Fruit fly (Drosophila melanogaster) whole organism, pupa: ENCODE results near the gene CG16952.

Experiments
- CG10348 ChIP-seq: fragments of 200-800 bp; sonication (Bioruptor generic); IDR thresholded peaks from 2 replicates; pipeline ENCODE4 v1.3.6; 2022; ENCODE audit warnings: missing biosample characterization, missing genetic modification characterization
- CG12605 ChIP-seq: fragments of 200-800 bp; sonication (Bioruptor generic); IDR thresholded peaks from 2 replicates; pipeline ENCODE4 v1.3.6; 2022; ENCODE audit warnings: missing biosample characterization, missing genetic modification characterization
- CG13204 ChIP-seq: fragments of 200-800 bp; sonication (Bioruptor generic); optimal IDR thresholded peaks from 2 replicates; lab custom pipeline; 2018; ENCODE audit warnings: missing biosample characterization, mild to moderate bottlenecking, missing genetic modification characterization, moderate library complexity
- CG14655 ChIP-seq: fragments of 200-800 bp; sonication (Bioruptor generic); optimal IDR thresholded peaks from 3 replicates; lab custom pipeline; 2017; ENCODE audit warnings: mild to moderate bottlenecking, missing biosample characterization, missing genetic modification reagents, missing genetic modification characterization
- CG15710 ChIP-seq: fragments of 200-800 bp; sonication (Bioruptor generic); optimal IDR thresholded peaks from 2 replicates; lab custom pipeline; 2018; ENCODE audit warnings: missing biosample characterization, mild to moderate bottlenecking, missing genetic modification characterization, moderate library complexity
- CG17806 ChIP-seq: fragments of 200-800 bp; sonication (Bioruptor generic); optimal IDR thresholded peaks from 2 replicates; lab custom pipeline; 2018; ENCODE audit warnings: missing biosample characterization, mild to moderate bottlenecking, missing genetic modification characterization, moderate library complexity
- CG32121 ChIP-seq: fragments of 200-800 bp; sonication (Bioruptor generic); IDR thresholded peaks from 2 replicates; pipeline ENCODE4 v1.3.6; 2022; ENCODE audit warnings: missing biosample characterization, missing genetic modification characterization
- CG34367 ChIP-seq: fragments of 200-800 bp; sonication (Bioruptor generic); optimal IDR thresholded peaks from 2 replicates; lab custom pipeline; 2018; ENCODE audit warnings: missing biosample characterization, mild to moderate bottlenecking, missing genetic modification characterization
- CG4496 ChIP-seq: fragments of 200-800 bp; sonication (Bioruptor generic); IDR thresholded peaks from 3 replicates; pipeline ENCODE4 v1.3.6; 2022; ENCODE audit warnings: missing biosample characterization, missing genetic modification characterization
- CG8159 ChIP-seq: fragments of 200-800 bp; sonication (Bioruptor generic); optimal IDR thresholded peaks from 3 replicates; lab custom pipeline; 2018; ENCODE audit warnings: missing biosample characterization, mild to moderate bottlenecking, missing genetic modification characterization, moderate library complexity
- CG8301 ChIP-seq: fragments of 200-800 bp; sonication (Bioruptor generic); optimal IDR thresholded peaks from 2 replicates; lab custom pipeline; 2018; ENCODE audit warnings: missing biosample characterization, mild to moderate bottlenecking, missing genetic modification characterization
- CG9948 ChIP-seq: fragments of 200-800 bp; sonication (Bioruptor generic); optimal IDR thresholded peaks from 2 replicates; lab custom pipeline; 2018; ENCODE audit warnings: missing biosample characterization, mild to moderate bottlenecking, missing genetic modification characterization, moderate library complexity
- D1 ChIP-seq: fragments of 200-800 bp; sonication (Bioruptor generic); optimal IDR thresholded peaks from 2 replicates; lab custom pipeline; 2018; ENCODE audit warnings: missing biosample characterization, mild to moderate bottlenecking, missing genetic modification characterization, moderate library complexity
- EcR ChIP-seq: fragments of 200-800 bp; sonication (Bioruptor generic); optimal IDR thresholded peaks from 3 replicates; lab custom pipeline; 2019; ENCODE audit warnings: missing biosample characterization, missing genetic modification characterization, mild to moderate bottlenecking, moderate library complexity, missing genetic modification reagents
- Ets98B ChIP-seq: fragments of 200-800 bp; sonication (Bioruptor generic); IDR thresholded peaks from 2 replicates; pipeline ENCODE4 v1.3.6; 2022; ENCODE audit warnings: missing biosample characterization, missing genetic modification characterization
- Pif1A ChIP-seq: fragments of 200-800 bp; sonication (Bioruptor generic); optimal IDR thresholded peaks from 3 replicates; lab custom pipeline; 2016; ENCODE audit warnings: missing biosample characterization, missing genetic modification characterization
- Pif1B ChIP-seq: fragments of 200-800 bp; sonication (Bioruptor generic); optimal IDR thresholded peaks from 3 replicates; lab custom pipeline; 2016; ENCODE audit warnings: missing biosample characterization, missing genetic modification characterization
- Snoo ChIP-seq: fragments of 200-800 bp; sonication (Bioruptor generic); optimal IDR thresholded peaks from 3 replicates; lab custom pipeline; 2017; ENCODE audit warnings: missing biosample characterization, mild to moderate bottlenecking, missing genetic modification characterization, inconsistent platforms
- fd96Ca ChIP-seq: fragments of 200-800 bp; sonication (Bioruptor generic); IDR thresholded peaks from 3 replicates; pipeline ENCODE4 v1.3.6; 2022; ENCODE audit warnings: missing biosample characterization, missing genetic modification characterization
- gl ChIP-seq: fragments of 200-800 bp; sonication (Bioruptor generic); optimal IDR thresholded peaks from 2 replicates; lab custom pipeline; 2018; ENCODE audit warnings: missing biosample characterization, mild to moderate bottlenecking, missing genetic modification characterization
- rn ChIP-seq: fragments of 200-800 bp; sonication (Bioruptor generic); IDR thresholded peaks from 2 replicates; pipeline ENCODE4 v1.3.6; 2022; ENCODE audit warnings: missing biosample characterization, missing genetic modification characterization

CG16952 gene

DNA sequence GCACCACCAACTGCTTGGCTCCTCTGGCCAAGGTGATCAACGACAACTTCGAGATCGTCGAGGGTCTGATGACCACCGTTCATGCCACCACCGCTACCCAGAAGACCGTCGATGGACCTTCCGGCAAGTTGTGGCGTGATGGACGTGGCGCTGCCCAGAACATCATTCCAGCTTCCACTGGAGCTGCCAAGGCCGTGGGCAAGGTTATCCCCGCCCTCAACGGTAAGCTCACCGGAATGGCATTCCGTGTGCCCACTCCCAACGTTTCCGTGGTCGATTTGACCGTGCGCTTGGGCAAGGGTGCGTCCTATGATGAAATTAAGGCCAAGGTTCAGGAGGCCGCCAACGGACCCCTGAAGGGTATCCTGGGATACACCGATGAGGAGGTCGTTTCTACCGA lies 1.2 kb upstream of the CG16952 start:
- TF ChIP-seq CG8301, result no peak
- TF ChIP-seq CG9948 (tag; lab: Kevin White, UChicago), result no peak
- no peak for TF ChIP-seq Ets98B (GFP tag; lab: Robert Waterston, UW)
- no peak for TF ChIP-seq CG4496 (GFP tag; lab: Robert Waterston, UW)
- TF ChIP-seq CG10348 (GFP tag; lab: Robert Waterston, UW), result no peak
- no peak for TF ChIP-seq CG13204 (GFP tag; lab: Kevin White, UChicago)
- TF ChIP-seq rn (GFP tag; lab: Robert Waterston, UW), result no peak
- TF ChIP-seq CG34367 (tag; lab: Kevin White, UChicago), result no peak
- TF ChIP-seq CG17806 (tag; lab: Kevin White, UChicago), result no peak
- TF ChIP-seq CG14655 (GFP tag; lab: Kevin White, UChicago), result no peak
- TF ChIP-seq D1 (tag; lab: Kevin White, UChicago), result no peak
- no peak for TF ChIP-seq CG15710 (tag; lab: Kevin White, UChicago)
- TF ChIP-seq CG12605 (GFP tag; lab: Robert Waterston, UW), result no peak
- no peak for TF ChIP-seq gl (tag; lab: Kevin White, UChicago)
- no peak for TF ChIP-seq Pif1B (GFP tag; lab: Kevin White, UChicago)
- no peak for TF ChIP-seq EcR (GFP tag; lab: Kevin White, UChicago)
- TF ChIP-seq fd96Ca (GFP tag; lab: Robert Waterston, UW), result no peak
- no peak for TF ChIP-seq Snoo (tag; lab: Kevin White, UChicago)
- no peak for TF ChIP-seq Pif1A

DNA sequence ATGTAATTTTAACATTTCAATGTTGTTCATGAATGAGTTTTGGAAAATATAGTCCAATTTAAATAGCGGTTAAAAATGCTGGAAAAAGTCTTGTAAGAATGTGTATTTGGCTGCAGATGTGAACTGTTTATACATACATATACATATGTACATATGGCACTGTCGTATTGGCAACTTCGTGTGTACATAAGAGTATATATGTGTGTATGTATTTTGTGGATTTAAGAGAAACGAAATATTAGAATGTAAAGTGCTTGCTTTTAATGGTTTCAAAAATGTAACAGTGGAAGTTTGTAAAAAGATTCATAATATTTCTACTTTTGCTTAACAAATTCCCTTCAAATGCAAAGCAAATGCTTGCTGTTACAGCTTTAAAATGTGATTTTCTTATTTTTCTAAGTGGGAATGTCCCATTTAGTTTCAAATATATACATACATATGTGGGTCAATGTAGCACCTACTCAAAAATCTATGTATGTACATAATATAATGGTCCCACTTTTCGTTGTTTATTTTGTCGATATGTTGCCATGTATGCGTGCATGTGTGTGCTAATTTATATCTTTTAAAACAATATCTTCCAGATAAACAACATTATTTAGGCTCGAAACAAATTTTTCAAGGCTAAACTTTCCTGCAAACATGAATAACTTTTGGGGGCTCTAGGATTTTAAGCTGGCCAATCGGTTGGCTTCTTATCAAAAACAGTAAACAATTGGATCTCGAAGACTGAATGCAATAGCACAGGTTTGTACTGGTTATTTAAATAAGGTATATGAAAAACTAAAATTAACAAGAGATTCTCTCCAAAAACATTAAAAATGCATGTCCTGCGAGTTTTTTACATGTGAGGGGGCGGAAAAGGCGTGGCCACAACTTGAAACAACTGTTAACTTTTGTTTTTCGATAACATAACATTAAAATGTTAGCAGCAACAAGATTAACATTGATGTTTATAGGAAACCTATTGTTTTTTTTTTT lies 1.1 kb downstream of the CG16952 start:
- TF ChIP-seq CG32121 (GFP tag; lab: Robert Waterston, UW) (no peak), Ets98B (GFP tag; lab: Robert Waterston, UW) (no peak; the same call in 1 of the 2 replicates), CG13204 (GFP tag; lab: Kevin White, UChicago) (no peak), CG15710 (tag; lab: Kevin White, UChicago) (no peak), rn (GFP tag; lab: Robert Waterston, UW) (no peak)

DNA sequence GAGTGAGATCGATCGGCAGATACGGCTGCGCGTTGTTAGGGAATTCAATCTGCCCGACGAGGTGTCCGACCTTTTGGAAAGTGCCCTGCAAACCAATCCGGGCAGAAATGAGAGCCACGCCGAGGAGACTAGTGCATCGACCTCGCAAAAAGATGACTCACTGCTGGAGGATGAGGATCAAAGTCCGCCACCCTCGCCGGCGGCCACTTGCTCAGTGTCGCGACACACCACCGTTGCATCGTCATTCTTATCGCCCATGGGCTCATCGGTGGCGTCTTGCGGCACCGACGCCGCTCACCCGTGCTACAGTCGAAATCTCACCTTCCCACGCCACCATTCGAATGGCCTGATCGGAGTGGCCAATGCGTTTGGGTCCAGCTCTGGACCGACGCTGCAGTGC lies 4.5 kb downstream of the CG16952 start:
- TF ChIP-seq Pif1A, result no peak
- TF ChIP-seq EcR (GFP tag; lab: Kevin White, UChicago), result peak; percentile 50
- TF ChIP-seq, all 21 proteins: peak for 1

DNA sequence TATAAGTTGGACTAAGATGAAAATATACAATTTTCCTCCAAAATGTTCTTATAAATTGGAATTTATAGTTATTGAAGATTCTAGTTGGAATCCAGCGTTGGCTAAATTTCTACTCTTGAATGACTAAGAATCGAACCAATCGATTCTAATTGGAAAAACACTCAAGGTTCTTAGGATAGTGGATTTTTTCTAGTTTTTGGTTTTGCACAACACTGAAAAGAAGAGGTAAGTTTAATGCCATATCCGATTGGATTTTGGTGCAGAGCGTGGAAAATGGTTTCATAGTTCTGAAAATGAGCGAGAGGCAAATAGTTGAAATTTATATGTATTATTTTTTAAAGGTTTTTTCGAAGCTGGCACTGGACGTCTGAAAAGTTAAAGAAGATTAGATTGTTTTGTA lies 5.6 kb downstream of the CG16952 start:
- TF ChIP-seq CG4496 (GFP tag; lab: Robert Waterston, UW), result no peak

DNA sequence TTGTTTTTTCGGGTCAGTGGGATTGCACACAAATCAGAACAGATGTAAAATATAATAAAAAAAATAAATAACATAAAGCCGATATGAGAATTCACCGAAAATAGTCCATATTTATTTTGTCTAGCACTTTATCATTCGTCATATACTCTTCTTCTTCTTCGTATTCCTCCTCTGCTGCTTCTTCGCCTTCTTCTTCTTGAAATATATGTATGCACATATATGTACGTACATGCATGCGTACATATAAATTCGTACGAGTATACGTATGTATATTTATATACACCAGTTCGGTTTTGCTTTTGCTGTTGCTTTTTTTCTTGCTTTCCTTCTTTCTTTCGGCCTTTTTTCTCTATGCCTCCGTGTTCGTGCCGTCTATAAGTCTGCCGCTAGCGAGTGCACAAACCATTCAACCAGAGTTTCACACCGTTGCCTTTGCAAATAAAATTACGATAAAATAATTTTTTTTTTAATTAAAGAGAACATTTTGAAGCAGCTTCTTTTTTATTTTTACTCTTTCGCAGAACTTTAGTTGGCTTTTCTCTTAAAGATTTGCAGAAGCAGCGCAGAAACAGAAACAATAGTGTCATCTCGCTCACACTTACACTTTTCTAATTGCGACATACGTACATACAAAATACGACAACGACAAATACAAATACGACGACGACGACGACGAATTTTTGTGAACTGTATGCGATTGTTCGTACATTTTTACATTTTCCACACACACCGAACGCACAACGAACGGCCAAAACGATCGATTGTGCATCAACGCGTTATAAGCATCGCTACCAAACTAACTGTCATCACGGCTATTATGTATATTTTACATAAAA lies 16.6 kb downstream of the CG16952 start:
- TF ChIP-seq CG8159 (tag; lab: Kevin White, UChicago) (peak; percentile 86), CG13204 (GFP tag; lab: Kevin White, UChicago) (peak; percentile 91), CG34367 (tag; lab: Kevin White, UChicago) (peak; percentile 94), CG17806 (tag; lab: Kevin White, UChicago) (peak; percentile 84), Snoo (tag; lab: Kevin White, UChicago) (peak; percentile 54), fd96Ca (GFP tag; lab: Robert Waterston, UW) (peak; percentile 91), CG9948 (tag; lab: Kevin White, UChicago) (peak; percentile 79), Pif1B (GFP tag; lab: Kevin White, UChicago) (peak; percentile 91), D1 (tag; lab: Kevin White, UChicago) (no peak), CG12605 (GFP tag; lab: Robert Waterston, UW) (peak; percentile 97), CG15710 (tag; lab: Kevin White, UChicago) (peak; percentile 91), CG8301 (peak; percentile 81), Pif1A (peak; percentile 94), CG4496 (GFP tag; lab: Robert Waterston, UW) (peak; percentile 94), EcR (GFP tag; lab: Kevin White, UChicago) (peak; percentile 65), CG14655 (GFP tag; lab: Kevin White, UChicago) (peak; percentile 34), CG32121 (GFP tag; lab: Robert Waterston, UW) (peak; percentile 91), CG10348 (GFP tag; lab: Robert Waterston, UW) (no peak), rn (GFP tag; lab: Robert Waterston, UW) (peak; percentile 57), Ets98B (GFP tag; lab: Robert Waterston, UW) (peak; percentile 94), gl (tag; lab: Kevin White, UChicago) (peak; percentile 97)
- TF ChIP-seq, all 21 proteins: peak for 19
